Fruit fly (Drosophila melanogaster): ENCODE data around the gene Kul.

Gene Kul

DNA sequence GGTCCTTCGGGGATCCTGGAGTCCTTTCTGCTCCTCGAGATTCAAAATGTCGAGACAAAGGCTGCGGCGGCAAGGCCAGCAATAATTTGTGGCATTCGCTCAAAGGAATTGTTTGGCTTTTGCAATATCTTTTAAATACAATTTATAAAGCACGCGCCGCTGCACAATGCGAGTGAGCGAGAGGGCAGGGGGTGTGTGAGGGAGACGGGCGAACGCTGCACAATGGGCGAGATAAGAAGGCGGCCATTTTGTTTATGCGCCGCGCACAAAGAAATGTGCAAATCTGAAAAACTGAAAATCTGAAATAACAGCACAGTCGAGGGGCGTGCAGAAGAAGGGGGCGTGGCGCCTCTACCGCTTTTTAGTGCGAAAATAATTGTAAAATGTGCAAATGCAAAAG lies 17.3 kb upstream of the Kul start:
- TF ChIP-seq CG1529 (GFP tag; optimal IDR thresholded peaks at IDR 0.05) (no peak), phol (tag; optimal IDR thresholded peaks at IDR 0.05) (peak; percentile 7), dati (GFP tag; IDR thresholded peaks at IDR 0.05) (no peak), Nf-YC (tag; optimal IDR thresholded peaks at IDR 0.05) (peak; percentile 41), sens (GFP tag) (peak; percentile 44), ewg (GFP tag; optimal IDR thresholded peaks at IDR 0.05) (peak; percentile 27), crp (GFP tag; optimal IDR thresholded peaks at IDR 0.05) (no peak), Nf-YB (GFP tag; optimal IDR thresholded peaks at IDR 0.05) (peak; percentile 9), CG1832 (GFP tag; optimal IDR thresholded peaks at IDR 0.05) (peak; percentile 50), Ptx1 (GFP tag; IDR thresholded peaks at IDR 0.05) (no peak)

DNA sequence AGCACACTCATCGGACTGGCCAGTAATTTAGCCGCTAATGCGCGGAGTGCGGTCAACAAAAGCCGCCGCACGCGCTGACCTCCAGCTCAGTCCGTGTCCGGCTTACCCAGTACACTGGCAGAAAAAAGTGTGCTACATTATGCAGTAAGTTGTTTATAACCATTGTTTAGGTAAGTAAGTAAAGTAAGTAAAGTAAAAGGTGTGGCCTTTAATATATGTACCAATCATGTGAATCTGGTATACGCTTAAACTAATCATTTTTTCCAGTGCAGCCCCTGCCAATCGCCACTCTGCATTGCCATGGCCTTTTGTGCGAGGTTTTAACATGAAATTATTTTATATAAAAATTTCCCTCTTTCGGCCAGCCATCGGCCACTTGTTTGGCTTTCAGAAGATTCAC lies 14.2 kb upstream of the Kul start:
- peak; percentile 43 for TF ChIP-seq Xrp1 (GFP tag; IDR thresholded peaks at IDR 0.05)
- peak; percentile 54; the same call in 2 of the 3 replicates for TF ChIP-seq zfh1 (GFP tag; IDR thresholded peaks at IDR 0.05)
- TF ChIP-seq abd-A (tag; optimal IDR thresholded peaks at IDR 0.05) = no peak
- 0 out of 2 replicates have a peak, but pooled peaks have one; percentile 14 for TF ChIP-seq sens-2 (GFP tag; IDR thresholded peaks at IDR 0.05)
- no peak for TF ChIP-seq C15 (GFP tag; IDR thresholded peaks at IDR 0.05)
- peak; percentile 6 for TF ChIP-seq chn (GFP tag; optimal IDR thresholded peaks at IDR 0.05)
- 0 out of 2 replicates have a peak, but pooled peaks have one; percentile 5 for TF ChIP-seq CG6689 (GFP tag; IDR thresholded peaks at IDR 0.05)
- peak; percentile 16 for TF ChIP-seq CG7839 (tag; optimal IDR thresholded peaks at IDR 0.05)
- peak; percentile 0 for TF ChIP-seq grau (tag; optimal IDR thresholded peaks at IDR 0.05)
- TF ChIP-seq lmd (GFP tag; IDR thresholded peaks at IDR 0.05) = peak; percentile 33; the same call in 1 of the 2 replicates
- no peak for TF ChIP-seq CG9932 (GFP tag; IDR thresholded peaks at IDR 0.05)
- peak in 1 of 2 experiments; percentile 40 for TF ChIP-seq bsh (GFP tag; optimal IDR thresholded peaks at IDR 0.05)
- peak in 1 of 2 experiments; percentile 27 for TF ChIP-seq chif (GFP tag; optimal IDR thresholded peaks at IDR 0.05)
- no peak for TF ChIP-seq sim (GFP tag; IDR thresholded peaks at IDR 0.05)
- TF ChIP-seq CTCF (GFP tag; optimal IDR thresholded peaks at IDR 0.05) = no peak
- TF ChIP-seq ci (GFP tag; IDR thresholded peaks at IDR 0.05) = peak; percentile 62; the same call in 2 of the 3 replicates
- TF ChIP-seq sisA (GFP tag; IDR thresholded peaks at IDR 0.05) = peak; percentile 49
- TF ChIP-seq fd96Cb (tag; optimal IDR thresholded peaks at IDR 0.05) = peak; percentile 3
- no peak for TF ChIP-seq ase (GFP tag; IDR thresholded peaks at IDR 0.05)
- TF ChIP-seq Optix (GFP tag; IDR thresholded peaks at IDR 0.05) = peak; percentile 46; the same call in 1 of the 3 replicates
- peak; percentile 14 for TF ChIP-seq CG2712 (tag; optimal IDR thresholded peaks at IDR 0.05)
- TF ChIP-seq prd (optimal IDR thresholded peaks at IDR 0.05) = no peak
- TF ChIP-seq prd (GFP tag; IDR thresholded peaks at IDR 0.05) = peak; percentile 55; the same call in 2 of the 3 replicates
- TF ChIP-seq CG34422 (GFP tag; IDR thresholded peaks at IDR 0.05) = 0 out of 3 replicates have a peak, but pooled peaks have one; percentile 30
- TF ChIP-seq ttk (GFP tag; IDR thresholded peaks at IDR 0.05) = peak; percentile 41; the same call in 1 of the 2 replicates
- peak; percentile 11 for TF ChIP-seq az2 (GFP tag; optimal IDR thresholded peaks at IDR 0.05)
- peak; percentile 11 for TF ChIP-seq CG10979 (tag; optimal IDR thresholded peaks at IDR 0.05)
- peak in 1 of 3 experiments; percentile 41 for TF ChIP-seq lola (GFP tag; optimal IDR thresholded peaks at IDR 0.05)
- TF ChIP-seq dmrt99B (tag; optimal IDR thresholded peaks at IDR 0.05) = peak; percentile 49
- no peak for TF ChIP-seq CG4730 (GFP tag; IDR thresholded peaks at IDR 0.05)
- TF ChIP-seq dmrt11E (tag; optimal IDR thresholded peaks at IDR 0.05) = peak; percentile 46
- peak; percentile 32 for TF ChIP-seq CG11504 (tag; optimal IDR thresholded peaks at IDR 0.05)
- TF ChIP-seq Camta (GFP tag; optimal IDR thresholded peaks at IDR 0.05) = peak; percentile 2
- no peak for TF ChIP-seq CG43689 (GFP tag; IDR thresholded peaks at IDR 0.05)
- TF ChIP-seq odd (GFP tag; optimal IDR thresholded peaks at IDR 0.05) = no peak
- peak; percentile 81 for TF ChIP-seq sens (GFP tag)
- TF ChIP-seq row (GFP tag; IDR thresholded peaks at IDR 0.05) = peak; percentile 35; the same call in 2 of the 3 replicates
- TF ChIP-seq CG18262 (tag; optimal IDR thresholded peaks at IDR 0.05) = no peak
- TF ChIP-seq gem (tag; optimal IDR thresholded peaks at IDR 0.05) = peak; percentile 35
- no peak for TF ChIP-seq CG16813 (GFP tag; IDR thresholded peaks at IDR 0.05; ENCODE audit: partially characterized antibody)
- peak; percentile 44 for TF ChIP-seq CG1603 (tag; optimal IDR thresholded peaks at IDR 0.05)
- TF ChIP-seq phol (tag; optimal IDR thresholded peaks at IDR 0.05) = peak; percentile 19

Measured in whole organism, embryonic.